Worm (Caenorhabditis elegans): ENCODE data around the gene rfk-1.

- TF ChIP-seq W03F9.2 (tag; optimal IDR thresholded peaks at IDR 0.05) (no peak), dao-5 (tag; optimal IDR thresholded peaks at IDR 0.05) (no peak)
These were observed 22.2 kb downstream of the rfk-1 start, which contains the start of gene nfu-1 for ce11 chrIV:10387113-10387512.

All from whole organism, L4/young adult.